Worm (Caenorhabditis elegans) whole organism, early embryonic: ENCODE data around the gene cyld-1.

Source experiments
- B0310.2 ChIP-seq: sonication (generic microtip); optimal IDR thresholded peaks from 2 replicates; lab custom pipeline; 2016; ENCODE audit warnings: mild to moderate bottlenecking, missing genetic modification characterization, missing compliant biosample characterization
- ama-1 ChIP-seq: fragments of 150-350 bp; optimal IDR thresholded peaks from 2 replicates; lab custom pipeline; 2014
- ceh-13 ChIP-seq: fragments of 200-800 bp; sonication (Bioruptor generic); optimal IDR thresholded peaks from 2 replicates; lab custom pipeline; 2018; ENCODE audit warnings: mild to moderate bottlenecking, missing genetic modification characterization, missing compliant biosample characterization
- ets-7 ChIP-seq: sonication (generic microtip); optimal IDR thresholded peaks from 2 replicates; lab custom pipeline; 2016; ENCODE audit warnings: missing genotype, missing genetic modification characterization, missing compliant biosample characterization
- flt-1 ChIP-seq: fragments of 200-800 bp; sonication (Bioruptor generic); IDR thresholded peaks from 2 replicates; pipeline ENCODE4 v1.3.6; 2022; ENCODE audit warnings: missing genetic modification characterization, missing compliant biosample characterization
- hmbx-1 ChIP-seq: sonication (generic microtip); optimal IDR thresholded peaks from 2 replicates; lab custom pipeline; 2016; ENCODE audit warnings: mild to moderate bottlenecking, missing genetic modification characterization, missing compliant biosample characterization
- hnd-1 ChIP-seq: sonication (generic microtip); optimal IDR thresholded peaks from 2 replicates; lab custom pipeline; 2016; ENCODE audit warnings: missing genetic modification characterization, missing compliant biosample characterization
- pes-1 ChIP-seq: fragments of 200-800 bp; sonication (Bioruptor generic); IDR thresholded peaks from 2 replicates; pipeline ENCODE4 v1.3.6; 2022; ENCODE audit warnings: missing genetic modification reagents, missing genetic modification characterization, missing compliant biosample characterization
- sea-1 ChIP-seq: fragments of 200-800 bp; sonication (Bioruptor generic); conservative IDR thresholded peaks from 2 replicates; pipeline ENCODE4 v1.3.6; 2022; ENCODE audit warnings: missing genetic modification characterization, missing compliant biosample characterization
- tbx-37 ChIP-seq: fragments of 200-800 bp; sonication (Bioruptor generic); conservative IDR thresholded peaks from 2 replicates; pipeline ENCODE4 v1.3.6; 2022; ENCODE audit warnings: missing genetic modification reagents, missing genetic modification characterization, missing compliant biosample characterization

ce11 chrIII:9850877-9851276 lies 59.6 kb downstream of the cyld-1 start:
- no peak for TF ChIP-seq tbx-37 (GFP tag; lab: Robert Waterston, UW)
- no peak for TF ChIP-seq B0310.2 (tag; lab: Kevin White, UChicago)
- TF ChIP-seq ets-7 (tag; lab: Kevin White, UChicago): no peak
- TF ChIP-seq hmbx-1 (tag; lab: Kevin White, UChicago): no peak
- TF ChIP-seq hnd-1: no peak
- no peak for TF ChIP-seq ceh-13 (GFP tag; lab: Kevin White, UChicago)
- TF ChIP-seq ama-1 (lab: Kevin White, UChicago): no peak
- no peak for TF ChIP-seq sea-1 (GFP tag; lab: Robert Waterston, UW)
- no peak for TF ChIP-seq flt-1 (GFP tag; lab: Robert Waterston, UW)
- TF ChIP-seq pes-1 (GFP tag; lab: Robert Waterston, UW): no peak
